Worm (Caenorhabditis elegans): ENCODE data around the gene H12D21.9.
A peak's percentile ranks its signal among the peaks of the same experiment; 100 is the strongest.
"Not testable (repeated sequence)": the region's sequence is repeated elsewhere in the genome, so short reads cannot be mapped to it uniquely, and the experiment has no call there.

Gene H12D21.9

ce11 chrV:14876724-14877123 is 32.6 kb downstream of the H12D21.9 start, which contains the start of gene ZC412.10:
Gene ZC412.10, minus strand, starts transcription at chrV:14876824.
- TF ChIP-seq nhr-102 (tag; optimal IDR thresholded peaks at IDR 0.05); madf-9 (GFP tag; conservative IDR thresholded peaks at IDR 0.05); spr-3 (GFP tag; optimal IDR thresholded peaks at IDR 0.05): not testable (repeated sequence)

- TF ChIP-seq gei-8 (GFP tag; optimal IDR thresholded peaks at IDR 0.05) (no peak), T26A8.4 (GFP tag; IDR thresholded peaks at IDR 0.05) (peak; percentile 44; the same call in 1 of the 2 replicates), hlh-11 (tag; optimal IDR thresholded peaks at IDR 0.05) (peak; percentile 46), duxl-1 (tag; optimal IDR thresholded peaks at IDR 0.05; ENCODE audit: poor library complexity) (peak; percentile 63), egl-43 (GFP tag; IDR thresholded peaks at IDR 0.05) (peak; percentile 77), dmd-6 (GFP tag; IDR thresholded peaks at IDR 0.05) (peak; percentile 38), nhr-28 (tag; optimal IDR thresholded peaks at IDR 0.05) (peak; percentile 30), tag-97 (GFP tag; IDR thresholded peaks at IDR 0.05) (no peak), F10B5.3 (tag; optimal IDR thresholded peaks at IDR 0.05) (peak; percentile 1), rbr-2 (tag; optimal IDR thresholded peaks at IDR 0.05) (peak; percentile 35), fkh-10 (GFP tag; optimal IDR thresholded peaks at IDR 0.05) (no peak), mxl-2 (GFP tag; conservative IDR thresholded peaks at IDR 0.05) (0 out of 2 replicates have a peak, but pooled peaks have one; percentile 14), vab-7 (GFP tag; IDR thresholded peaks at IDR 0.05) (peak; percentile 48; the same call in 1 of the 2 replicates), ceh-44 (GFP tag; IDR thresholded peaks at IDR 0.05) (peak; percentile 69; the same call in 1 of the 2 replicates), ceh-20 (GFP tag; IDR thresholded peaks at IDR 0.05) (peak; percentile 62; the same call in 1 of the 2 replicates), hlh-30 (tag; optimal IDR thresholded peaks at IDR 0.05; ENCODE audit: insufficient read depth) (peak; percentile 18), ZK337.2 (GFP tag; IDR thresholded peaks at IDR 0.05) (peak; percentile 63; the same call in 1 of the 2 replicates), mxl-3 (GFP tag; optimal IDR thresholded peaks at IDR 0.05) (peak; percentile 36), mdt-29 (GFP tag; IDR thresholded peaks at IDR 0.05) (peak; percentile 53; the same call in 1 of the 2 replicates), Y48G9A.11 (GFP tag; IDR thresholded peaks at IDR 0.05) (0 out of 2 replicates have a peak, but pooled peaks have one; percentile 17), php-3 (GFP tag; IDR thresholded peaks at IDR 0.05) (peak; percentile 35; the same call in 1 of the 2 replicates), F26F4.8 (GFP tag; conservative IDR thresholded peaks at IDR 0.05) (no peak), spr-3 (GFP tag; optimal IDR thresholded peaks at IDR 0.05) (no peak), snpc-4 (tag; optimal IDR thresholded peaks at IDR 0.05) (peak; percentile 91), dmd-8 (GFP tag; IDR thresholded peaks at IDR 0.05) (peak; percentile 49; the same call in 1 of the 2 replicates), daf-16 (GFP tag; optimal IDR thresholded peaks at IDR 0.05) (peak in 1 of 2 experiments; percentile 42), daf-16 (tag; optimal IDR thresholded peaks at IDR 0.05) (no peak), attf-4 (tag; optimal IDR thresholded peaks at IDR 0.05) (no peak), hmg-1.1 (GFP tag; IDR thresholded peaks at IDR 0.05) (peak; percentile 74), mes-2 (tag; optimal IDR thresholded peaks at IDR 0.05; ENCODE audit: poor library complexity, severe bottlenecking) (peak; percentile 85), lin-39 (tag; optimal IDR thresholded peaks at IDR 0.05) (no peak), lim-7 (GFP tag; IDR thresholded peaks at IDR 0.05) (peak; percentile 71), ctbp-1 (GFP tag; IDR thresholded peaks at IDR 0.05) (0 out of 2 replicates have a peak, but pooled peaks have one; percentile 19), ztf-11 (tag; optimal IDR thresholded peaks at IDR 0.05) (no peak), nhr-42 (GFP tag; IDR thresholded peaks at IDR 0.05) (0 out of 2 replicates have a peak, but pooled peaks have one; percentile 14), aha-1 (tag) (peak; percentile 93)
Measured at ce11 chrV:14876257-14876656, 33.0 kb downstream of the H12D21.9 start.

- no peak for TF ChIP-seq hlh-30 (tag; optimal IDR thresholded peaks at IDR 0.05; ENCODE audit: insufficient read depth)
- TF ChIP-seq mxl-2 (GFP tag; conservative IDR thresholded peaks at IDR 0.05), result no peak
- TF ChIP-seq unc-130 (GFP tag; optimal IDR thresholded peaks at IDR 0.05), result no peak
- TF ChIP-seq ama-1 (optimal IDR thresholded peaks at IDR 0.05), result no peak
- no peak for TF ChIP-seq snpc-4 (tag; optimal IDR thresholded peaks at IDR 0.05)
- TF ChIP-seq T20F7.1 (GFP tag; optimal IDR thresholded peaks at IDR 0.05), result no peak
- TF ChIP-seq mdl-1 (tag; optimal IDR thresholded peaks at IDR 0.05), result no peak
Measured at ce11 chrV:14875371-14875770, 33.9 kb downstream of the H12D21.9 start, which contains the start of gene ZC412.5. Gene ZC412.5, minus strand, starts transcription at chrV:14875471.

Data from whole organism, L4 larva.